Fruit fly (Drosophila melanogaster) whole organism, prepupa: Measurements from ENCODE around the gene CG7379.

Experiments
- Blimp-1 ChIP-seq: fragments of 200-800 bp; sonication (Bioruptor generic); optimal IDR thresholded peaks from 3 replicates; lab custom pipeline; 2017; ENCODE audit warnings: missing biosample characterization, missing genetic modification characterization, mild to moderate bottlenecking, moderate library complexity, missing genetic modification reagents
- CG10631 ChIP-seq: fragments of 200-800 bp; sonication (Bioruptor generic); optimal IDR thresholded peaks from 2 replicates; lab custom pipeline; 2016; ENCODE audit warnings: missing biosample characterization, missing genetic modification characterization
- CG10669 ChIP-seq: fragments of 200-800 bp; sonication (Bioruptor generic); optimal IDR thresholded peaks from 3 replicates; lab custom pipeline; 2018; ENCODE audit warnings: missing biosample characterization, mild to moderate bottlenecking, missing genetic modification characterization, moderate library complexity
- CG11294 ChIP-seq: fragments of 200-800 bp; sonication (Bioruptor generic); IDR thresholded peaks from 2 replicates; pipeline ENCODE4 v1.3.6; 2022; ENCODE audit warnings: missing biosample characterization, missing genetic modification characterization
- CG11762 ChIP-seq: fragments of 200-800 bp; sonication (Bioruptor generic); optimal IDR thresholded peaks from 3 replicates; lab custom pipeline; 2016; ENCODE audit warnings: missing biosample characterization, missing genetic modification characterization; ENCODE audit not compliant: insufficient read depth
- CG15336 ChIP-seq: fragments of 200-800 bp; sonication (Bioruptor generic); IDR thresholded peaks from 2 replicates; pipeline ENCODE4 v1.3.6; 2022; ENCODE audit warnings: missing biosample characterization, missing genetic modification characterization
- CG1621 ChIP-seq: fragments of 200-800 bp; sonication (Bioruptor generic); optimal IDR thresholded peaks from 3 replicates; lab custom pipeline; 2018; ENCODE audit warnings: missing biosample characterization, mild to moderate bottlenecking, missing genetic modification characterization
- CG31627 ChIP-seq: fragments of 200-800 bp; sonication (Bioruptor generic); optimal IDR thresholded peaks from 3 replicates; lab custom pipeline; 2016; ENCODE audit warnings: missing biosample characterization, missing genetic modification characterization
- CG3919 ChIP-seq: fragments of 200-800 bp; sonication (Bioruptor generic); optimal IDR thresholded peaks from 3 replicates; lab custom pipeline; 2016; ENCODE audit warnings: missing biosample characterization, missing genetic modification characterization
- CG4318 ChIP-seq: fragments of 200-800 bp; sonication (Bioruptor generic); optimal IDR thresholded peaks from 3 replicates; lab custom pipeline; 2017; ENCODE audit warnings: missing biosample characterization, mild to moderate bottlenecking, missing genetic modification characterization
- CG6163 ChIP-seq: fragments of 200-800 bp; sonication (Bioruptor generic); IDR thresholded peaks from 3 replicates; pipeline ENCODE4 v1.3.6; 2022; ENCODE audit warnings: missing biosample characterization, missing genetic modification characterization
- CG6792 ChIP-seq: fragments of 200-800 bp; sonication (Bioruptor generic); optimal IDR thresholded peaks from 3 replicates; lab custom pipeline; 2016; ENCODE audit warnings: missing biosample characterization, missing genetic modification characterization
- CG6808 ChIP-seq: fragments of 200-800 bp; sonication (Bioruptor generic); optimal IDR thresholded peaks from 3 replicates; lab custom pipeline; 2017; ENCODE audit warnings: missing biosample characterization, missing genetic modification characterization, mild to moderate bottlenecking, moderate library complexity, missing genetic modification reagents
- CG6854 ChIP-seq: fragments of 200-800 bp; sonication (Bioruptor generic); optimal IDR thresholded peaks from 2 replicates; lab custom pipeline; 2017; ENCODE audit warnings: missing biosample characterization, mild to moderate bottlenecking, missing genetic modification characterization
- CG7368 ChIP-seq: fragments of 200-800 bp; sonication (Bioruptor generic); optimal IDR thresholded peaks from 3 replicates; lab custom pipeline; 2016; ENCODE audit warnings: missing biosample characterization, missing genetic modification characterization
- CG8119 ChIP-seq: fragments of 200-800 bp; sonication (Bioruptor generic); IDR thresholded peaks from 3 replicates; pipeline ENCODE4 v1.3.6; 2022; ENCODE audit warnings: missing biosample characterization, missing genetic modification characterization
- CG8319 ChIP-seq: fragments of 200-800 bp; sonication (Bioruptor generic); optimal IDR thresholded peaks from 3 replicates; lab custom pipeline; 2016; ENCODE audit warnings: missing biosample characterization, missing genetic modification characterization
- Eip75B ChIP-seq: fragments of 200-800 bp; sonication (Bioruptor generic); optimal IDR thresholded peaks from 3 replicates; lab custom pipeline; 2016; ENCODE audit warnings: missing biosample characterization, missing genetic modification characterization
- Eip78C ChIP-seq: fragments of 200-800 bp; sonication (Bioruptor generic); peaks from one replicate; lab custom pipeline; 2016; ENCODE audit warnings: missing biosample characterization, missing genetic modification characterization
- Eip93F ChIP-seq: fragments of 200-800 bp; sonication (Bioruptor generic); optimal IDR thresholded peaks from 2 replicates; lab custom pipeline; 2016; ENCODE audit warnings: missing biosample characterization, mild to moderate bottlenecking, missing genetic modification characterization
- Ets21C ChIP-seq: fragments of 200-800 bp; sonication (Bioruptor generic); optimal IDR thresholded peaks from 3 replicates; lab custom pipeline; 2016; ENCODE audit warnings: missing biosample characterization, missing genetic modification characterization
- Ets96B ChIP-seq: fragments of 200-800 bp; optimal IDR thresholded peaks from 2 replicates; lab custom pipeline; 2019; ENCODE audit warnings: missing biosample characterization, mild to moderate bottlenecking, missing genetic modification characterization, moderate library complexity
- Gug ChIP-seq: fragments of 200-800 bp; sonication (Bioruptor generic); IDR thresholded peaks from 2 replicates; pipeline ENCODE4 v1.3.6; 2022; ENCODE audit warnings: missing biosample characterization, missing genetic modification characterization
- Hr4 ChIP-seq: fragments of 200-800 bp; sonication (Bioruptor generic); optimal IDR thresholded peaks from 3 replicates; lab custom pipeline; 2016; ENCODE audit warnings: missing biosample characterization, missing genetic modification characterization
- Met ChIP-seq: fragments of 200-800 bp; sonication (Bioruptor generic); optimal IDR thresholded peaks from 3 replicates; lab custom pipeline; 2016; ENCODE audit warnings: missing biosample characterization, missing genetic modification characterization
- OdsH ChIP-seq: fragments of 200-800 bp; sonication (Bioruptor generic); optimal IDR thresholded peaks from 3 replicates; lab custom pipeline; 2016; ENCODE audit warnings: missing biosample characterization, missing genetic modification characterization
- Sox15 ChIP-seq: fragments of 200-800 bp; sonication (Bioruptor generic); optimal IDR thresholded peaks from 3 replicates; lab custom pipeline; 2016; ENCODE audit warnings: missing biosample characterization, missing genetic modification characterization
- achi ChIP-seq: fragments of 200-800 bp; sonication (Bioruptor generic); optimal IDR thresholded peaks from 3 replicates; lab custom pipeline; 2016; ENCODE audit warnings: missing biosample characterization, missing genetic modification characterization
- cyc ChIP-seq: fragments of 200-800 bp; sonication (Bioruptor generic); optimal IDR thresholded peaks from 3 replicates; lab custom pipeline; 2016; ENCODE audit warnings: missing biosample characterization, missing genetic modification characterization
- dac ChIP-seq: fragments of 200-800 bp; sonication (Bioruptor generic); optimal IDR thresholded peaks from 2 replicates; lab custom pipeline; 2017; ENCODE audit warnings: missing biosample characterization, mild to moderate bottlenecking, missing genetic modification characterization
- dsx ChIP-seq: fragments of 200-800 bp; optimal IDR thresholded peaks from 3 replicates; lab custom pipeline; 2019; ENCODE audit warnings: missing biosample characterization, mild to moderate bottlenecking, missing genetic modification characterization, moderate library complexity; ENCODE audit not compliant: poor library complexity, severe bottlenecking
- esn ChIP-seq: fragments of 200-800 bp; sonication (Bioruptor generic); optimal IDR thresholded peaks from 2 replicates; lab custom pipeline; 2016; ENCODE audit warnings: missing biosample characterization, mild to moderate bottlenecking, missing genetic modification characterization, moderate library complexity
- fd59A ChIP-seq: fragments of 200-800 bp; sonication (Bioruptor generic); optimal IDR thresholded peaks from 2 replicates; lab custom pipeline; 2017; ENCODE audit warnings: missing biosample characterization, mild to moderate bottlenecking, missing genetic modification characterization, missing genetic modification reagents
- fkh ChIP-seq: fragments of 200-800 bp; sonication (Bioruptor generic); optimal IDR thresholded peaks from 3 replicates; lab custom pipeline; 2017; ENCODE audit warnings: missing biosample characterization, mild to moderate bottlenecking, missing genetic modification characterization, moderate library complexity
- lz ChIP-seq: fragments of 200-800 bp; sonication (Bioruptor generic); optimal IDR thresholded peaks from 3 replicates; lab custom pipeline; 2016; ENCODE audit warnings: missing biosample characterization, missing genetic modification characterization
- spab ChIP-seq: fragments of 200-800 bp; sonication (Bioruptor generic); optimal IDR thresholded peaks from 2 replicates; lab custom pipeline; 2017; ENCODE audit warnings: missing biosample characterization, mild to moderate bottlenecking, missing genetic modification characterization, missing genetic modification reagents
- svp ChIP-seq: fragments of 200-800 bp; sonication (Bioruptor generic); peaks from one replicate; lab custom pipeline; 2016; ENCODE audit warnings: missing biosample characterization, missing genetic modification characterization
- topi ChIP-seq: fragments of 200-800 bp; sonication (Bioruptor generic); optimal IDR thresholded peaks from 3 replicates; lab custom pipeline; 2016; ENCODE audit warnings: missing biosample characterization, missing genetic modification characterization

Gene CG7379

dm6 chr3R:17810951-17811706 lies 13.0 kb upstream of the CG7379 start, which contains the start of the genes Alg1 and tinc (continued):
- TF ChIP-seq Sox15 (GFP tag; lab: Kevin White, UChicago) (peak; percentile 38), cyc (GFP tag; lab: Kevin White, UChicago) (peak; percentile 45), Eip78C (peak; percentile 85), esn (GFP tag; lab: Kevin White, UChicago) (peak; percentile 73), CG6808 (GFP tag; lab: Kevin White, UChicago) (no peak), Met (GFP tag; lab: Kevin White, UChicago) (no peak), CG31627 (GFP tag; lab: Kevin White, UChicago) (peak; percentile 53), fd59A (GFP tag; lab: Kevin White, UChicago) (no peak), CG3919 (peak; percentile 59), topi (GFP tag; lab: Kevin White, UChicago) (no peak), Gug (GFP tag; lab: Robert Waterston, UW) (peak; percentile 61), CG6792 (GFP tag; lab: Kevin White, UChicago) (peak; percentile 52), CG11294 (no peak), CG11762 (GFP tag; lab: Kevin White, UChicago) (no peak), Ets21C (GFP tag; lab: Kevin White, UChicago) (no peak), lz (GFP tag; lab: Kevin White, UChicago) (peak; percentile 57)

dm6 chr3R:17809014-17809413 lies 10.9 kb upstream of the CG7379 start, which contains the start of gene Odj:
Odj (minus strand) TSS chr3R:17809222.
- TF ChIP-seq esn (GFP tag; lab: Kevin White, UChicago): peak; percentile 33
- TF ChIP-seq CG10631 (GFP tag; lab: Kevin White, UChicago): no peak
- TF ChIP-seq spab: no peak
- no peak for TF ChIP-seq CG11294
- no peak for TF ChIP-seq CG6854 (GFP tag; lab: Kevin White, UChicago)
- TF ChIP-seq fkh (GFP tag; lab: Kevin White, UChicago): peak; percentile 59
- no peak for TF ChIP-seq Ets21C (GFP tag; lab: Kevin White, UChicago)

- TF ChIP-seq CG31627 (GFP tag; lab: Kevin White, UChicago) (no peak), CG8119 (GFP tag; lab: Robert Waterston, UW) (no peak), CG1621 (tag; lab: Kevin White, UChicago) (no peak), dac (GFP tag; lab: Kevin White, UChicago) (no peak), CG4318 (GFP tag; lab: Kevin White, UChicago) (no peak), CG6854 (GFP tag; lab: Kevin White, UChicago) (no peak), Eip75B (GFP tag; lab: Kevin White, UChicago) (no peak), svp (GFP tag; lab: Kevin White, UChicago) (no peak), CG10669 (no peak), cyc (GFP tag; lab: Kevin White, UChicago) (no peak), Eip93F (no peak), CG6163 (GFP tag; lab: Robert Waterston, UW) (no peak)
These were observed 9.0 kb upstream of the CG7379 start, which contains the start of gene CG17801 for dm6 chr3R:17807035-17807606. CG17801 (minus strand) TSS chr3R:17807085.

dm6 chr3R:17805092-17805491 lies 7.0 kb upstream of the CG7379 start, which contains the start of gene Nnk:
Nnk (minus strand) TSS chr3R:17805249.
- TF ChIP-seq CG15336 (GFP tag; lab: Robert Waterston, UW) (no peak), fkh (GFP tag; lab: Kevin White, UChicago) (peak; percentile 61)

- TF ChIP-seq Ets96B (peak; percentile 4), OdsH (GFP tag; lab: Kevin White, UChicago) (no peak), Hr4 (no peak), esn (GFP tag; lab: Kevin White, UChicago) (no peak), Blimp-1 (no peak), CG11762 (GFP tag; lab: Kevin White, UChicago) (no peak), CG11294 (no peak), CG15336 (GFP tag; lab: Robert Waterston, UW) (no peak), dsx (GFP tag; lab: Kevin White, UChicago) (no peak), CG8319 (GFP tag; lab: Kevin White, UChicago) (no peak), CG7368 (no peak), achi (GFP tag; lab: Kevin White, UChicago) (no peak), fkh (GFP tag; lab: Kevin White, UChicago) (peak; percentile 87), Sox15 (GFP tag; lab: Kevin White, UChicago) (no peak)
- TF ChIP-seq, all 60 proteins: peak for 2
These were observed 4.9 kb upstream of the CG7379 start, which contains the start of gene CG17806 for dm6 chr3R:17803025-17803424. CG17806 (minus strand) TSS chr3R:17803260.
